Worm (Caenorhabditis elegans): Measurements from ENCODE around the gene R155.3.

Gene R155.3

DNA sequence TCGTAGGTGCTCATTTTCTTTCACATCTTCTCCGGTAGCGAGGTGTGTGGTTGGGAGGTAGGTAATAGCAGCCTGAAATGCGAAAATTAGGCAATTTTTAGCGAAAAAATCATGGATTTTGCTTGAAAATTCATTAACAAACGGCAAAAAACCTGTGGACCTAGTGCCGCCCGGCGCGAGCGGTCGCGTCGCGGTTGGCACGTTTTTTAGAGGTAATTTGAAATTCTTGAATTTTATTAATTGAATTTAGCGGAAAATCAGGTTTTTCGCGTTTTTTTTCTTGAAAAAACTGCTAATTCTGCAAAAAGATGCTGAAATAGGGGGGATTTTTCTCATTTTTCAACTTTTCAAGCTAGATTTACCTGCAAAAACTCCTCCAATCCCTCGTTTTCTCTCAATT is 27.2 kb downstream of the R155.3 start:
- peak in 1 of 2 experiments; percentile 10 for TF ChIP-seq unc-62 (GFP tag; optimal IDR thresholded peaks at IDR 0.05 in 1 of 2)
- no peak for TF ChIP-seq unc-62 (tag; optimal IDR thresholded peaks at IDR 0.05)
- no peak for TF ChIP-seq ceh-62 (tag; optimal IDR thresholded peaks at IDR 0.05)
- 0 out of 2 replicates have a peak, but pooled peaks have one; percentile 9 for TF ChIP-seq lin-38 (GFP tag; IDR thresholded peaks at IDR 0.05)
- no peak for TF ChIP-seq ceh-28 (tag; optimal IDR thresholded peaks at IDR 0.05)
- no peak for TF ChIP-seq ceh-44 (GFP tag; IDR thresholded peaks at IDR 0.05)

DNA sequence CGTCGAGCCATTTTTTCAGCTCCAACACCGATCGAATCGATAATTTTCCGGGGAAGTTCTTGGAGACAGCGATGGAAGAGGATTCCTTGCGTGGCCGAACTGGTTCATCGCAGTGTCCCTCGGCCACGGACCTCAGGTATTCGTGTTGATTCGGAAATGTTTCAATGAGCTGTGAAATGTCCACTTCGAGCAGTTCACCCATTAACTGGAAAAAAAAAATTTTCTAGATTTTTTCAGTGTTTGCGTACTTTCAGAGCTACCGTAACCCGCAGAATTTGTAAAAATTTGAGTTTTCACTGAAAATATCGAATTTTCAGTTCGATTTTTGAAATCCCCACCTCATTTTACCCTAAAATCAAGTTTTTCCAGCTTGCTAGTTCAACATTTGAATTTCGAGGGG is 28.7 kb downstream of the R155.3 start:
- TF ChIP-seq set-16 (GFP tag; IDR thresholded peaks at IDR 0.05) (peak; percentile 17; the same call in 1 of the 2 replicates), madf-5 (GFP tag; IDR thresholded peaks at IDR 0.05) (no peak), Y75B8A.6 (GFP tag; IDR thresholded peaks at IDR 0.05) (no peak)

DNA sequence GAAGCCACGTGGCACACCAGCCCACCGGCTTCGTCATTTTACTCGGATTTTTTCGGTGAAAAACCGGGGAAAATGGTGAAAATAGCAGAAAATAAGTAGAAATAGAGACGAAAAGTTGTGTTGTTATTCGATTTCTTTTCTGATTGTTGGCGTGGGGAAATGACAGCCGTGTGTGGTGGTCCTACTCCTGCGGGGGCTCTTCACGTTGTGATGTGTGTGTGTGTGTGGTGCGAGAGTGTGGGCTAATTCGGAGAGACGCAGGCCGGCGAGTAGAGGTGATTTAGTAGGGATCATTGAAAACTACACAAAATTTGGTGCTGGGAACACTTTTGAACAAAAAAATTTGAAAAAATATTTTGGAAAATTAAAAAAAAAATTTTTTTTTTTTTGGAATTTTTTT is 33.1 kb downstream of the R155.3 start, which contains the start of gene F53A3.1:
F53A3.1 (minus strand) TSS at position 150 of the 400 bp plus-strand sequence.
- TF ChIP-seq snpc-1.2 (GFP tag; IDR thresholded peaks at IDR 0.05) = no peak
- TF ChIP-seq lin-13 (GFP tag; optimal IDR thresholded peaks at IDR 0.05) = no peak
- TF ChIP-seq zag-1 (tag; optimal IDR thresholded peaks at IDR 0.05) = no peak
- no peak for TF ChIP-seq ZK337.2 (GFP tag; IDR thresholded peaks at IDR 0.05)
- peak; percentile 99 for TF ChIP-seq aha-1 (tag)
- TF ChIP-seq ctbp-1 (GFP tag; IDR thresholded peaks at IDR 0.05) = no peak
- TF ChIP-seq nhr-25 (tag; optimal IDR thresholded peaks at IDR 0.05; ENCODE audit: borderline replicate concordance, insufficient read depth) = no peak

DNA sequence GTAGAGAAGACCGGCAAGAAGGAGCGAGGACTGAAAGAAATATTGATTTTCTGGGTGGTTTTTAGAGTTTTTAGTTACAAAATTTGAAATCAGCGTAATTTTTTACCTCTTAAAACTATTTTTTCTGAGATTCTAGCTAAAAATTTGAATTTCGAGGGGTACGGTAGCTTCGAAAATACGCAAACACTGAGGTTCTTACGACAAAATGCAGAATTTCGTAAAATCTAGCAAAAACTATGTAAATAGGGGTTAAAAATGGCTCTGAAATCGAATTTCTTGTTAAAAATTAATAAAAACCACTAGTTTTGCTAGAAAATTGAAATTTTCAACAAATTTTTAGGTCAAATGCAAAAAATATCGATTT is 36.9 kb downstream of the R155.3 start:
- TF ChIP-seq nhr-11 (tag; optimal IDR thresholded peaks at IDR 0.05) = peak; percentile 22
- TF ChIP-seq ama-1 (optimal IDR thresholded peaks at IDR 0.05) = no peak

DNA sequence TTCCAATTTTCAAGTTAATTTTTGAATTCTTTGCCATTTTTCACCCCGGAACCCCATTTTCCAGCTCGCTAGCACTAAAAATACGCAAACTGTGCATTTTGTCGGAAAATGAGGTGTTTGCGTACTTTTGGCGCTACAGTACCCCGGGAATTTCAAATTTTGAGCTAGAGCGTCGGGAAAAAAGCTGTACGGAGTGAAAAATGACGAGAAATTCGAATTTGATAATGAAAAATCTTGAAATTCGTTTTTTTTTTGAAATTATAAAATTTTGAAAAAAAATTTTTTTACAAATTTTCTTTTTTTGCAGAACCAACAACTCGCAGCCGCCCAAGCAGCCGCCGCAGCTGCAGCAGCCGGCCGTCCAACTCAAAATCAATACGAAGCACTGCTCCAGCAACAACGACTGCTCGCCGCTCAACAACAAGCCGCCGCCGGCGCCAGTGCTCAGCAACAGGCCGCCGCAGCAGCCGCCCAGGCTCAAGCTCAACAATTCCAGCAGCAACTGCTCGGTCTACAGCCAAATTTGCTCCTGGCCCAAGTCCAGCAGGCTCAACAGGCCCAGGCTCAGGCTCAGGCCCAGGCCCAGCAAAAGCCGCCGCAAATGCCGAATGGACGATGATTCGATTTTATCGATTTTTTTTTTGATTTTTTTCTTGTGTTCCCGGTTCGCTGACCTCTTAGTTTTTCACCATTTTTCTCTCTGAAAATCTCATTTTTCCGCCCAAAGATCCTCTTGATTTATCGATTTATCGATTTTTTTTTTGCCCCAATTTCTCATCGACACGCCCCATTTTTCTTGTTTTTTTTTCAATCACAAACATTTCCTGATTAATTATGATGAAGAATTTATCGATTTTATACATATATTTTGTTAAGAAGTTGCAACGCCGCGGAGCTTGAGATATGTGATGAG is 37.6 kb downstream of the R155.3 start:
- peak; percentile 51 for TF ChIP-seq lin-13 (GFP tag; optimal IDR thresholded peaks at IDR 0.05)
- TF ChIP-seq ctbp-1 (GFP tag; IDR thresholded peaks at IDR 0.05) = no peak
- peak in 1 of 2 experiments; percentile 58 for TF ChIP-seq unc-62 (GFP tag; optimal IDR thresholded peaks at IDR 0.05 in 1 of 2)
- no peak for TF ChIP-seq unc-62 (tag; optimal IDR thresholded peaks at IDR 0.05)
- no peak for TF ChIP-seq Y75B8A.6 (GFP tag; IDR thresholded peaks at IDR 0.05)
- no peak for TF ChIP-seq ces-1 (GFP tag; optimal IDR thresholded peaks at IDR 0.05)
- TF ChIP-seq sdz-12 (GFP tag; optimal IDR thresholded peaks at IDR 0.05) = no peak
- no peak for TF ChIP-seq attf-4 (tag; optimal IDR thresholded peaks at IDR 0.05)
- TF ChIP-seq set-16 (GFP tag; IDR thresholded peaks at IDR 0.05) = peak; percentile 97
- TF ChIP-seq nhr-42 (GFP tag; IDR thresholded peaks at IDR 0.05) = no peak
- no peak for TF ChIP-seq R02D3.7 (tag; optimal IDR thresholded peaks at IDR 0.05)
- peak; percentile 21 to 61 for TF ChIP-seq lsy-2 (tag; optimal IDR thresholded peaks at IDR 0.05)
- peak; percentile 99 for TF ChIP-seq ceh-28 (tag; optimal IDR thresholded peaks at IDR 0.05)
- TF ChIP-seq aha-1 (tag) = peak; percentile 67
- 0 out of 2 replicates have a peak, but pooled peaks have one; percentile 40 for TF ChIP-seq snpc-1.2 (GFP tag; IDR thresholded peaks at IDR 0.05)
- TF ChIP-seq egl-43 (GFP tag; IDR thresholded peaks at IDR 0.05) = peak; percentile 70
- no peak for TF ChIP-seq lin-15B (tag; optimal IDR thresholded peaks at IDR 0.05)
- no peak for TF ChIP-seq hmg-1.1 (GFP tag; IDR thresholded peaks at IDR 0.05)

DNA sequence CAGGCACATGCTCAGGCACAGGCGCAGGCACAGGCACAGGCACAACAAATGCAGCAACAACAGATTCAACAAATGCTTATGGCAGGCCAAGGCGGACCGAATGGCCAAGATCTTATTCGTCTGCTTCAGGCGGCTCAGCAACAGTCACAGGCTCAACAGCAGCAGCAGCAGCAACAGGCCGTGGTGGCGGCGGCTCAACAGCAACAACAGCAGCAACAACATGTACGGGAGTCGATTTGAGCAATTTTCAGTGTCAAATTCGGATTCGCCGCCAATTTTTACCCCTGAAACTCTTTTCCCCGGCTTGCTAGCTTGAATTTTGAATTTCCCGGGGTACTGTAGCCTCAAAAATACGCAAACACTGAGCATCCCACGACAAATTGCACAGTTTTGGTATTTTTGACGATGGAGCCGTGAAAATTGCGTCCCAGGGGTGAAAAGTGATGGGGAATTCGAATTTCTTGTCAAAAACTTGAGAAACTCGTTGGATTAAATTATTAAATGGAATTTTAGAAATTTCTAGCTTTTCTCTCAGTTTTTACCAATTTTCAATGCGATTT is 38.6 kb downstream of the R155.3 start:
- TF ChIP-seq spr-1 (tag; optimal IDR thresholded peaks at IDR 0.05) = no peak
- no peak for TF ChIP-seq nhr-102 (tag; optimal IDR thresholded peaks at IDR 0.05)
- TF ChIP-seq zip-11 (GFP tag; IDR thresholded peaks at IDR 0.05) = no peak
- TF ChIP-seq aha-1 (tag) = peak; percentile 71
- peak; percentile 15 for TF ChIP-seq gei-8 (GFP tag; optimal IDR thresholded peaks at IDR 0.05)
- TF ChIP-seq lin-29 (GFP tag; IDR thresholded peaks at IDR 0.05) = no peak
- no peak for TF ChIP-seq madf-5 (GFP tag; IDR thresholded peaks at IDR 0.05)
- no peak for TF ChIP-seq hif-1 (tag; optimal IDR thresholded peaks at IDR 0.05)
- TF ChIP-seq D1046.2 (GFP tag; IDR thresholded peaks at IDR 0.05) = no peak
- peak in 1 of 2 experiments; percentile 54 for TF ChIP-seq lsy-2 (tag; optimal IDR thresholded peaks at IDR 0.05)
- TF ChIP-seq lin-13 (GFP tag; optimal IDR thresholded peaks at IDR 0.05) = peak; percentile 79
- TF ChIP-seq egl-43 (GFP tag; IDR thresholded peaks at IDR 0.05) = no peak
- TF ChIP-seq nhr-41 (GFP tag; IDR thresholded peaks at IDR 0.05) = no peak
- no peak for TF ChIP-seq snpc-4 (tag; optimal IDR thresholded peaks at IDR 0.05)
- peak; percentile 19; the same call in 1 of the 2 replicates for TF ChIP-seq set-16 (GFP tag; IDR thresholded peaks at IDR 0.05)
